Worm (Caenorhabditis elegans): ENCODE results near the gene C06A6.4.

Gene C06A6.4

DNA sequence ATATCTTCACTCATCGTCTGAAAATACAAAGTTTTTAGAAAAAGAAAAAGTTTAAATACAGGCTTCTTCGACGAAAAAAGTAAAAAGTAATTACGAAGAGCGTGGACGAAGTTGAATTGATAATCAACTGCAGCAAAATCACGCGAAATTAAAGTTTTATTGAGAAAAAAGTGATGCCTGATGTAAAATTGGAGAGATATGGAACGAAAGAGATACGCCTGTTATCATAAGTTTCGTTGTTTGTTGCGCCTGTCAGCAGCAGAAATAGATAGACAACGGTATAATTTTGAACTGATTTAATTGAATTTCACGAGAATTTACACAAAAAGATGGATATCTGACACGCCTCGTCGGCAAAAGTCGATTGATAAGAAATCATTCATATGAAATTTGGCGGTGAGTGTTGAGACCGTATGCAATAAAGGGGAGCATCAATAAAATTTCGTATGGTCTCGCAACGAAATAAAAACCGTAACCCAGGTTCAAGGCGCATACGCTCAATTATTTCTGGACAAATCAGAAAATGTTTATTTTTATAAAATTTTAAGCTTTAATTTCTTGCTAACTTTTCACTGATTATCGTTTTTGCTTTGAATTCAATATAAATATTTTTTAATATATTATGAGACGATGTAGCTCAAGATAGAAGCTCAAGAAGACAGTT is at the start of gene C06A6.4:
Gene C06A6.4, minus strand, starts transcription at position 24 of the 664 bp plus-strand sequence.
- TF ChIP-seq Y53G8AR.9 (GFP tag; conservative IDR thresholded peaks at IDR 0.05) (no peak), ekl-4 (GFP tag; IDR thresholded peaks at IDR 0.05) (no peak), B0336.3 (GFP tag; IDR thresholded peaks at IDR 0.05) (no peak), tbp1 (GFP tag; optimal IDR thresholded peaks at IDR 0.05) (peak; percentile 19), B0019.2 (GFP tag; conservative IDR thresholded peaks at IDR 0.05) (no peak), snpc-1.1 (tag; optimal IDR thresholded peaks at IDR 0.05; ENCODE audit: insufficient read depth) (peak; percentile 7), ceh-27 (GFP tag; optimal IDR thresholded peaks at IDR 0.05) (no peak), madf-10 (tag; optimal IDR thresholded peaks at IDR 0.05) (no peak), zim-3 (tag; optimal IDR thresholded peaks at IDR 0.05) (no peak), nfyb-1 (GFP tag; IDR thresholded peaks at IDR 0.05) (no peak), F23B12.7 (tag; optimal IDR thresholded peaks at IDR 0.05; ENCODE audit: insufficient read depth) (no peak), lin-40 (tag; optimal IDR thresholded peaks at IDR 0.05) (no peak), D2030.7 (GFP tag; IDR thresholded peaks at IDR 0.05) (peak; percentile 73), ztf-25 (GFP tag; IDR thresholded peaks at IDR 0.05) (no peak), snpc-4 (GFP tag; optimal IDR thresholded peaks at IDR 0.05) (no peak), snpc-4 (tag; optimal IDR thresholded peaks at IDR 0.05) (peak in 2 of 4 experiments; percentile 10 to 36), sptf-2 (GFP tag; optimal IDR thresholded peaks at IDR 0.05) (no peak), ztf-28 (GFP tag; IDR thresholded peaks at IDR 0.05) (no peak), ztf-3 (GFP tag; optimal IDR thresholded peaks at IDR 0.05) (no peak), K11D2.4 (GFP tag; IDR thresholded peaks at IDR 0.05) (no peak), nhr-120 (GFP tag; IDR thresholded peaks at IDR 0.05) (no peak), Y67H2A.10 (GFP tag; conservative IDR thresholded peaks at IDR 0.05) (no peak), pbrm-1 (GFP tag; IDR thresholded peaks at IDR 0.05) (peak; percentile 42; the same call in 1 of the 2 replicates), F22D6.2 (tag; optimal IDR thresholded peaks at IDR 0.05) (no peak), madf-6 (GFP tag; IDR thresholded peaks at IDR 0.05) (peak; percentile 92), cebp-2 (GFP tag; IDR thresholded peaks at IDR 0.05) (no peak), madf-8 (GFP tag; conservative IDR thresholded peaks at IDR 0.05) (peak; percentile 79; the same call in 1 of the 2 replicates), mes-4 (tag; optimal IDR thresholded peaks at IDR 0.05) (no peak), mxl-1 (tag; optimal IDR thresholded peaks at IDR 0.05) (no peak), snpc-1.3 (tag; optimal IDR thresholded peaks at IDR 0.05; ENCODE audit: insufficient read depth) (no peak), mel-28 (tag; optimal IDR thresholded peaks at IDR 0.05; ENCODE audit: borderline replicate concordance) (no peak), ets-4 (GFP tag; optimal IDR thresholded peaks at IDR 0.05) (no peak), lir-1 (GFP tag; conservative IDR thresholded peaks at IDR 0.05) (no peak), let-607 (tag; optimal IDR thresholded peaks at IDR 0.05) (no peak), atf-7 (tag; optimal IDR thresholded peaks at IDR 0.05) (no peak), lag-1 (GFP tag; IDR thresholded peaks at IDR 0.05) (no peak), aptf-2 (GFP tag; conservative IDR thresholded peaks at IDR 0.05) (no peak), lin-54 (GFP tag; optimal IDR thresholded peaks at IDR 0.05) (peak; percentile 22), C17E4.6 (GFP tag; IDR thresholded peaks at IDR 0.05) (no peak), lsy-27 (tag; optimal IDR thresholded peaks at IDR 0.05; ENCODE audit: borderline replicate concordance, insufficient read depth) (no peak), chd-7 (tag; optimal IDR thresholded peaks at IDR 0.05) (no peak), rcor-1 (GFP tag; IDR thresholded peaks at IDR 0.05) (no peak), attf-3 (GFP tag; conservative IDR thresholded peaks at IDR 0.05) (no peak), snpc-3.4 (tag; optimal IDR thresholded peaks at IDR 0.05) (no peak), F33H1.4 (GFP tag; IDR thresholded peaks at IDR 0.05) (peak; percentile 92), nhr-179 (tag; optimal IDR thresholded peaks at IDR 0.05) (no peak), Y56A3A.18 (GFP tag; IDR thresholded peaks at IDR 0.05) (no peak)
